Worm (Caenorhabditis elegans): ENCODE data around the gene T21E8.5.

DNA sequence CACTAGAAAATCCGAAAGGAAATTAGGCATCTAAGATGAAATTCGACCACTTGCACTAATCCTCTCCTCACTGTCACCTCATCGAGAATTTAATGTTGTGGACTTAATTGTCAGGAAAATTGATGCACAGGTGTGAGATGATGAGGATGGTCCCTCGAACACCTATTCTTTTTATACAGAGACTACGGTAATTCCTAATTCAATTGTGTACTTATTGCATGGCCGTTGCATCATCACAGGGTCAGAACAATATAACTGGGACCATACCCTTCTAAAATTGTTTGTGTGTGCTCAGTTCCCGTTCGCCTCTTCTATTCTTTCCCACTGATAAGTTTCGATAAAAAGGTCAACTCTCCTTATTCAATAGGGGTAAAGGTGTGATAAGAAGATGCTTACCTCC is 41.8 kb upstream of the T21E8.5 start:
- TF ChIP-seq him-1 (tag; optimal IDR thresholded peaks at IDR 0.05) (no peak), W03F9.2 (tag; optimal IDR thresholded peaks at IDR 0.05) (no peak), dao-5 (tag; optimal IDR thresholded peaks at IDR 0.05) (no peak)
